Fruit fly (Drosophila melanogaster) whole organism, embryonic: ENCODE data around the gene scaf6.

Source experiments
- Bteb2 ChIP-seq: fragments of 200-800 bp; sonication (Bioruptor generic); optimal IDR thresholded peaks from 2 replicates; lab custom pipeline; 2016; ENCODE audit warnings: missing biosample characterization, missing genetic modification characterization
- CG11085 ChIP-seq: fragments of 200-800 bp; sonication (Bioruptor generic); IDR thresholded peaks from 2 replicates; pipeline ENCODE4 v1.3.6; 2022; ENCODE audit warnings: missing biosample characterization, missing genetic modification characterization
- CG11456 ChIP-seq: fragments of 200-800 bp; sonication (Bioruptor generic); IDR thresholded peaks from 3 replicates; pipeline ENCODE4 v1.3.6; 2022; ENCODE audit warnings: missing biosample characterization, missing genetic modification characterization
- CG11696 ChIP-seq: fragments of 200-800 bp; sonication (Bioruptor generic); IDR thresholded peaks from 2 replicates; pipeline ENCODE4 v1.3.6; 2022; ENCODE audit warnings: missing biosample characterization, missing genetic modification characterization
- CG12071 ChIP-seq: fragments of 200-800 bp; sonication (Bioruptor generic); optimal IDR thresholded peaks from 3 replicates; lab custom pipeline; 2018; ENCODE audit warnings: missing biosample characterization, mild to moderate bottlenecking, missing genetic modification characterization
- CG17385 ChIP-seq: fragments of 200-800 bp; sonication (Bioruptor generic); optimal IDR thresholded peaks from 3 replicates; lab custom pipeline; 2018; ENCODE audit warnings: missing biosample characterization, mild to moderate bottlenecking, missing genetic modification characterization
- CG18476 ChIP-seq: fragments of 200-800 bp; sonication (Bioruptor generic); optimal IDR thresholded peaks from 2 replicates; lab custom pipeline; 2016; ENCODE audit warnings: missing biosample characterization, mild to moderate bottlenecking, missing genetic modification characterization
- CG18599 ChIP-seq: fragments of 200-800 bp; sonication (Bioruptor generic); optimal IDR thresholded peaks from 3 replicates; lab custom pipeline; 2017; ENCODE audit warnings: missing biosample characterization, missing genetic modification characterization, mild to moderate bottlenecking, moderate library complexity, missing genetic modification reagents
- CG2116 ChIP-seq: fragments of 200-800 bp; sonication (Bioruptor generic); optimal IDR thresholded peaks from 3 replicates; lab custom pipeline; 2018; ENCODE audit warnings: missing biosample characterization, mild to moderate bottlenecking, missing genetic modification characterization
- CG2202 ChIP-seq: fragments of 200-800 bp; sonication (Bioruptor generic); optimal IDR thresholded peaks from 2 replicates; lab custom pipeline; 2018; ENCODE audit warnings: missing biosample characterization, mild to moderate bottlenecking, missing genetic modification characterization
- CG2889 ChIP-seq: fragments of 200-800 bp; sonication (Bioruptor generic); IDR thresholded peaks from 3 replicates; pipeline ENCODE4 v1.3.6; 2022; ENCODE audit warnings: missing biosample characterization, missing genetic modification characterization
- CG31388 ChIP-seq: fragments of 200-800 bp; sonication (Bioruptor generic); optimal IDR thresholded peaks from 2 replicates; lab custom pipeline; 2016; ENCODE audit warnings: missing biosample characterization, missing genetic modification characterization
- CG3995 ChIP-seq: fragments of 200-800 bp; sonication (Bioruptor generic); optimal IDR thresholded peaks from 3 replicates; lab custom pipeline; 2016; ENCODE audit warnings: missing biosample characterization, missing genetic modification characterization
- CG4360 ChIP-seq: fragments of 200-800 bp; sonication (Bioruptor generic); IDR thresholded peaks from 2 replicates; pipeline ENCODE4 v1.3.6; 2022; ENCODE audit warnings: missing biosample characterization, missing genetic modification characterization
- CG4424 ChIP-seq: fragments of 200-800 bp; sonication (Bioruptor generic); optimal IDR thresholded peaks from 3 replicates; lab custom pipeline; 2016; ENCODE audit warnings: missing biosample characterization, missing genetic modification characterization
- CG7928 ChIP-seq: fragments of 200-800 bp; sonication (Bioruptor generic); optimal IDR thresholded peaks from 2 replicates; lab custom pipeline; 2017; ENCODE audit warnings: missing biosample characterization, mild to moderate bottlenecking, missing genetic modification characterization
- CG7987 ChIP-seq: fragments of 200-800 bp; sonication (Bioruptor generic); optimal IDR thresholded peaks from 2 replicates; lab custom pipeline; 2018; ENCODE audit warnings: missing biosample characterization, mild to moderate bottlenecking, missing genetic modification characterization, moderate library complexity
- CG9876 ChIP-seq: fragments of 200-800 bp; sonication (Bioruptor generic); optimal IDR thresholded peaks from 2 replicates; lab custom pipeline; 2016; ENCODE audit warnings: missing biosample characterization, missing genetic modification characterization
- CHES-1-like ChIP-seq: fragments of 200-800 bp; sonication (Bioruptor generic); optimal IDR thresholded peaks from 2 replicates; lab custom pipeline; 2016; ENCODE audit warnings: missing biosample characterization, missing genetic modification characterization
- CTCF ChIP-seq: fragments of 200-800 bp; sonication (Bioruptor generic); optimal IDR thresholded peaks from 2 replicates; lab custom pipeline; 2017; ENCODE audit warnings: missing biosample characterization, mild to moderate bottlenecking, missing genetic modification characterization, moderate library complexity
- CkIIα-i1 ChIP-seq: fragments of 200-800 bp; sonication (Bioruptor generic); IDR thresholded peaks from 2 replicates; pipeline ENCODE4 v1.3.6; 2022; ENCODE audit warnings: missing biosample characterization, missing genetic modification characterization
- D19B ChIP-seq: fragments of 200-800 bp; sonication (Bioruptor generic); optimal IDR thresholded peaks from 2 replicates; lab custom pipeline; 2017; ENCODE audit warnings: missing biosample characterization, mild to moderate bottlenecking, missing genetic modification characterization
- Doc3 ChIP-seq: fragments of 200-800 bp; sonication (Bioruptor generic); IDR thresholded peaks from 3 replicates; pipeline ENCODE4 v1.3.6; 2022; ENCODE audit warnings: missing biosample characterization, missing genetic modification characterization; ENCODE audit not compliant: partially characterized antibody
- H2.0 ChIP-seq: fragments of 200-800 bp; sonication (Bioruptor generic); IDR thresholded peaks from 2 replicates; pipeline ENCODE4 v1.3.6; 2022; ENCODE audit warnings: missing biosample characterization, missing genetic modification characterization
- HLH4C ChIP-seq: fragments of 200-800 bp; sonication (Bioruptor generic); IDR thresholded peaks from 3 replicates; pipeline ENCODE4 v1.3.6; 2022; ENCODE audit warnings: missing biosample characterization, missing genetic modification characterization; ENCODE audit not compliant: partially characterized antibody
- Hr3 ChIP-seq: fragments of 200-800 bp; sonication (Bioruptor generic); optimal IDR thresholded peaks from 3 replicates; lab custom pipeline; 2016; ENCODE audit warnings: missing biosample characterization, missing genetic modification characterization
- Hr78 ChIP-seq, 2 experiments: fragments of 200-800 bp in 1 of 2; fragments of >200 bp in 1 of 2; sonication (Bioruptor generic) in 1 of 2; optimal IDR thresholded peaks; 2 replicates each; lab custom pipeline; 2017 to 2019; ENCODE audit warnings: missing biosample characterization in 2 of 2, missing genetic modification characterization in 2 of 2, mild to moderate bottlenecking in 1 of 2, moderate library complexity in 1 of 2
- Hsf ChIP-seq: fragments of 200-800 bp; sonication (Bioruptor generic); optimal IDR thresholded peaks from 3 replicates; lab custom pipeline; 2016; ENCODE audit warnings: missing biosample characterization, missing genetic modification characterization
- Optix ChIP-seq: fragments of 200-800 bp; sonication (Bioruptor generic); IDR thresholded peaks from 3 replicates; pipeline ENCODE4 v1.3.6; 2022; ENCODE audit warnings: missing biosample characterization, missing genetic modification characterization
- Ravus ChIP-seq: fragments of 200-800 bp; sonication (Bioruptor generic); IDR thresholded peaks from 2 replicates; pipeline ENCODE4 v1.3.6; 2022; ENCODE audit warnings: missing biosample characterization, missing genetic modification characterization
- Scr ChIP-seq: fragments of 200-800 bp; sonication (Bioruptor generic); IDR thresholded peaks from 2 replicates; pipeline ENCODE4 v1.3.6; 2022; ENCODE audit warnings: missing biosample characterization, missing genetic modification characterization; ENCODE audit not compliant: partially characterized antibody
- Sin3A ChIP-seq: fragments of >200 bp; optimal IDR thresholded peaks from 2 replicates; lab custom pipeline; 2018
- Spps ChIP-seq: fragments of 200-800 bp; sonication (Bioruptor generic); optimal IDR thresholded peaks from 2 replicates; lab custom pipeline; 2018; ENCODE audit warnings: missing biosample characterization, mild to moderate bottlenecking, missing genetic modification characterization
- Stat92E ChIP-seq, 3 experiments: fragments of >200 bp in 2 of 3; fragments of 200-800 bp in 1 of 3; sonication (Bioruptor generic) in 1 of 3; optimal IDR thresholded peaks; 2 replicates each; lab custom pipeline; 2017 to 2019; ENCODE audit warnings: missing biosample characterization in 3 of 3, missing genetic modification characterization in 3 of 3, mild to moderate bottlenecking in 1 of 3, moderate library complexity in 1 of 3
- ab ChIP-seq: fragments of 200-800 bp; sonication (Bioruptor generic); optimal IDR thresholded peaks from 2 replicates; lab custom pipeline; 2016; ENCODE audit warnings: missing biosample characterization, missing genetic modification characterization
- ase ChIP-seq: fragments of 200-800 bp; sonication (Bioruptor generic); IDR thresholded peaks from 3 replicates; pipeline ENCODE4 v1.3.6; 2022; ENCODE audit warnings: missing biosample characterization, missing genetic modification characterization
- ash1 ChIP-seq: fragments of 200-800 bp; sonication (Bioruptor generic); optimal IDR thresholded peaks from 2 replicates; lab custom pipeline; 2018; ENCODE audit warnings: missing biosample characterization, mild to moderate bottlenecking, missing genetic modification characterization
- az2 ChIP-seq: fragments of 200-800 bp; sonication (Bioruptor generic); optimal IDR thresholded peaks from 3 replicates; lab custom pipeline; 2016; ENCODE audit warnings: missing biosample characterization, missing genetic modification characterization
- bcd ChIP-seq: fragments of 200-800 bp; sonication (Bioruptor generic); optimal IDR thresholded peaks from 2 replicates; lab custom pipeline; 2017; ENCODE audit warnings: missing biosample characterization, mild to moderate bottlenecking, missing genetic modification characterization
- crol ChIP-seq: fragments of 200-800 bp; sonication (Bioruptor generic); IDR thresholded peaks from 2 replicates; pipeline ENCODE4 v1.3.6; 2022; ENCODE audit warnings: missing biosample characterization, missing genetic modification characterization
- dan ChIP-seq: fragments of 200-800 bp; sonication (Bioruptor generic); IDR thresholded peaks from 2 replicates; pipeline ENCODE4 v1.3.6; 2022; ENCODE audit warnings: missing biosample characterization, missing genetic modification characterization
- dm ChIP-seq: fragments of 200-800 bp; sonication (Bioruptor generic); optimal IDR thresholded peaks from 3 replicates; lab custom pipeline; 2016; ENCODE audit warnings: missing biosample characterization, missing genetic modification characterization
- dysf ChIP-seq: fragments of 200-800 bp; sonication (Bioruptor generic); IDR thresholded peaks from 3 replicates; pipeline ENCODE4 v1.3.6; 2022; ENCODE audit warnings: missing biosample characterization, missing genetic modification characterization
- hbn ChIP-seq: fragments of 200-800 bp; sonication (Bioruptor generic); IDR thresholded peaks from 2 replicates; pipeline ENCODE4 v1.3.6; 2022; ENCODE audit warnings: missing biosample characterization, missing genetic modification characterization; ENCODE audit not compliant: partially characterized antibody
- jing ChIP-seq: fragments of 200-800 bp; sonication (Bioruptor generic); optimal IDR thresholded peaks from 2 replicates; lab custom pipeline; 2018; ENCODE audit warnings: missing biosample characterization, mild to moderate bottlenecking, missing genetic modification characterization
- mld ChIP-seq: fragments of 200-800 bp; sonication (Bioruptor generic); IDR thresholded peaks from 3 replicates; pipeline ENCODE4 v1.3.6; 2022; ENCODE audit warnings: missing biosample characterization, missing genetic modification characterization; ENCODE audit not compliant: partially characterized antibody
- nmo ChIP-seq: fragments of 200-800 bp; sonication (Bioruptor generic); optimal IDR thresholded peaks from 2 replicates; lab custom pipeline; 2018; ENCODE audit warnings: missing biosample characterization, mild to moderate bottlenecking, missing genetic modification characterization, moderate library complexity
- pzg ChIP-seq: fragments of 200-800 bp; sonication (Bioruptor generic); optimal IDR thresholded peaks from 3 replicates; lab custom pipeline; 2018; ENCODE audit warnings: missing biosample characterization, mild to moderate bottlenecking, missing genetic modification characterization, moderate library complexity
- tll ChIP-seq, 2 experiments: fragments of 200-800 bp in 1 of 2; fragments of >200 bp in 1 of 2; sonication (Bioruptor generic) in 1 of 2; optimal IDR thresholded peaks; 2 replicates each; lab custom pipeline; 2017 to 2019; ENCODE audit warnings: missing biosample characterization in 2 of 2, missing genetic modification characterization in 2 of 2, mild to moderate bottlenecking in 1 of 2, moderate library complexity in 1 of 2
- trem ChIP-seq: fragments of 200-800 bp; optimal IDR thresholded peaks from 3 replicates; lab custom pipeline; 2019; ENCODE audit warnings: missing biosample characterization, mild to moderate bottlenecking, missing genetic modification characterization, moderate library complexity
- vnd ChIP-seq: fragments of 200-800 bp; sonication (Bioruptor generic); IDR thresholded peaks from 3 replicates; pipeline ENCODE4 v1.3.6; 2022; ENCODE audit warnings: missing biosample characterization, missing genetic modification characterization; ENCODE audit not compliant: partially characterized antibody
- wdn ChIP-seq: fragments of 200-800 bp; sonication (Bioruptor generic); IDR thresholded peaks from 2 replicates; pipeline ENCODE4 v1.3.6; 2022; ENCODE audit warnings: missing biosample characterization, missing genetic modification characterization

scaf6 gene

DNA sequence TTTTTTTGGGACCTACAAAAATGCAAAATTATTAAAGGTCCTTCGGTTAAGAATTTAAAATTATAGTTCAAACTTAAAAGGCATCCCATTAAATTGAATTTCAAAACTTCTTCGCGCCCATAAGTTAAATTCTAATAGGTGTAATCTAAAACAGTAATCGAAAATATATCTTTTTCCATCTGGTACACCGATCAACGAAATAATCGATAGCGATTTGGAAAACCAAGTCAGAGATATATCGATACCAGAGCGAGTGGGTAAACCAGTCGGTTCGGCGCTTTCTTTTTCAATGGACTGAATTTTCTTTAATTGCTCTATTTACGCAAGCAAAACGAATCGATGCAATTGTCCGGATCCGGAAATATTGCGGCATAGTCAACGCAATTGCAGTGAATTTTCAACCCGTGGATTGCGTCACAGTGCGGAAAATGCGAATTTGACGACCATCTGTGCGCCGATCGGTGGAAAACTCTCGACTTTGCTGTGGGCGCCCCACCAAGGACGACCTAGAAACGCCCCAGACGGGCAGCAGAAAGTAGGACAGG, 18.2 kb downstream of the scaf6 start, which contains the start of gene Fit2 (continued):
- TF ChIP-seq trem (peak; percentile 38), Doc3 (GFP tag; lab: Robert Waterston, UW) (peak; percentile 95), CG11085 (GFP tag; lab: Robert Waterston, UW) (no peak), CkIIα-i1 (GFP tag; lab: Robert Waterston, UW) (no peak), CG12071 (GFP tag; lab: Kevin White, UChicago) (no peak), CHES-1-like (no peak), dm (GFP tag; lab: Kevin White, UChicago) (no peak), Hr78 (GFP tag; optimal IDR thresholded peaks at IDR 0.05; lab: Kevin White, UChicago) (no peak), dan (GFP tag; lab: Robert Waterston, UW) (no peak), HLH4C (GFP tag; lab: Robert Waterston, UW) (peak; percentile 100), CG4360 (GFP tag; lab: Robert Waterston, UW) (no peak), hbn (peak; percentile 95), CG2889 (GFP tag; lab: Robert Waterston, UW) (no peak), wdn (GFP tag; lab: Robert Waterston, UW) (no peak), pzg (GFP tag; lab: Kevin White, UChicago) (peak; percentile 66), CG11456 (GFP tag; lab: Robert Waterston, UW) (no peak), Scr (peak; percentile 94), CG31388 (GFP tag; lab: Kevin White, UChicago) (no peak), CG7928 (GFP tag; lab: Kevin White, UChicago) (no peak), ase (GFP tag; lab: Robert Waterston, UW) (no peak), CG9876 (GFP tag; lab: Kevin White, UChicago) (no peak), H2.0 (GFP tag; lab: Robert Waterston, UW) (no peak), CG18476 (GFP tag; lab: Kevin White, UChicago) (no peak), CTCF (GFP tag; lab: Kevin White, UChicago) (peak; percentile 34), tll (GFP tag; optimal IDR thresholded peaks at IDR 0.05; lab: Kevin White, UChicago) (no peak), ab (GFP tag; lab: Kevin White, UChicago) (no peak), CG2202 (no peak), CG3995 (GFP tag; lab: Kevin White, UChicago) (no peak), D19B (GFP tag; lab: Kevin White, UChicago) (no peak), CG2116 (GFP tag; lab: Kevin White, UChicago) (peak; percentile 91), az2 (GFP tag; lab: Kevin White, UChicago) (no peak), ash1 (GFP tag; lab: Kevin White, UChicago) (no peak), Hr3 (no peak), CG7987 (no peak), Sin3A (no peak), Ravus (GFP tag; lab: Robert Waterston, UW) (no peak), jing (GFP tag; lab: Kevin White, UChicago) (no peak), Stat92E (GFP tag; optimal IDR thresholded peaks at IDR 0.05; lab: Kevin White, UChicago) (no peak), Hsf (no peak), nmo (GFP tag; lab: Kevin White, UChicago) (no peak), vnd (GFP tag; lab: Robert Waterston, UW) (peak; percentile 97), Spps (tag; lab: Kevin White, UChicago) (no peak), CG11696 (no peak), dysf (no peak), Optix (GFP tag; lab: Robert Waterston, UW) (no peak), CG4424 (GFP tag; lab: Kevin White, UChicago) (no peak), crol (GFP tag; lab: Robert Waterston, UW) (no peak), Bteb2 (no peak), CG18599 (GFP tag; lab: Kevin White, UChicago) (no peak), CG17385 (GFP tag; lab: Kevin White, UChicago) (no peak), mld (GFP tag; lab: Robert Waterston, UW) (peak; percentile 99), bcd (GFP tag; lab: Kevin White, UChicago) (no peak)
